Worm (Caenorhabditis elegans) whole organism, late embryonic: ENCODE measurements around the gene his-8.

Source experiments
- C08G9.2 ChIP-seq: sonication (generic microtip); optimal IDR thresholded peaks from 2 replicates; lab custom pipeline; 2016; ENCODE audit warnings: mild to moderate bottlenecking, missing genetic modification characterization, moderate library complexity, missing compliant biosample characterization
- K09A11.1 ChIP-seq: sonication (generic microtip); optimal IDR thresholded peaks from 2 replicates; lab custom pipeline; 2017; ENCODE audit warnings: antibody characterized with exemption, mild to moderate bottlenecking, missing genetic modification characterization, missing compliant biosample characterization; ENCODE audit not compliant: insufficient read depth
- T23F11.4 ChIP-seq: fragments of 200-800 bp; sonication (Bioruptor generic); optimal IDR thresholded peaks from 2 replicates; lab custom pipeline; 2018; ENCODE audit warnings: mild to moderate bottlenecking, missing genetic modification characterization, missing compliant biosample characterization
- ceh-34 ChIP-seq: sonication (generic microtip); optimal IDR thresholded peaks from 2 replicates; lab custom pipeline; 2016; ENCODE audit warnings: mild to moderate bottlenecking, missing genetic modification characterization, missing compliant biosample characterization
- ceh-45 ChIP-seq: fragments of 200-800 bp; sonication (Bioruptor generic); IDR thresholded peaks from 2 replicates; pipeline ENCODE4 v1.3.6; 2022; ENCODE audit warnings: missing genetic modification reagents, missing genetic modification characterization, missing compliant biosample characterization
- ceh-48 ChIP-seq: sonication (generic microtip); optimal IDR thresholded peaks from 2 replicates; lab custom pipeline; 2016; ENCODE audit warnings: missing genetic modification characterization, inconsistent platforms, missing compliant biosample characterization
- che-1 ChIP-seq: sonication (generic microtip); optimal IDR thresholded peaks from 2 replicates; lab custom pipeline; 2016; ENCODE audit warnings: mild to moderate bottlenecking, missing genetic modification characterization, missing compliant biosample characterization
- dve-1 ChIP-seq: sonication (generic microtip); optimal IDR thresholded peaks from 2 replicates; lab custom pipeline; 2017; ENCODE audit warnings: antibody characterized with exemption, mild to moderate bottlenecking, missing genetic modification characterization, missing compliant biosample characterization
- fax-1 ChIP-seq: sonication (generic microtip); optimal IDR thresholded peaks from 2 replicates; lab custom pipeline; 2016; ENCODE audit warnings: missing genotype, missing genetic modification characterization, missing compliant biosample characterization
- fkh-10 ChIP-seq: fragments of 150-350 bp; optimal IDR thresholded peaks from 2 replicates; lab custom pipeline; 2014; ENCODE audit warnings: missing biosample characterization, missing genetic modification reagents, missing genetic modification characterization
- gmeb-2 ChIP-seq: sonication (generic microtip); optimal IDR thresholded peaks from 2 replicates; lab custom pipeline; 2016; ENCODE audit warnings: missing genetic modification characterization, inconsistent platforms, missing compliant biosample characterization
- hlh-30 ChIP-seq: sonication (generic microtip); optimal IDR thresholded peaks from 2 replicates; lab custom pipeline; 2017; ENCODE audit warnings: antibody characterized with exemption, missing genetic modification characterization, missing compliant biosample characterization; ENCODE audit not compliant: insufficient read depth
- hlh-6 ChIP-seq: sonication (generic microtip); optimal IDR thresholded peaks from 2 replicates; lab custom pipeline; 2016; ENCODE audit warnings: missing genotype, missing genetic modification characterization, missing compliant biosample characterization
- hlh-8 ChIP-seq: sonication (generic microtip); optimal IDR thresholded peaks from 2 replicates; lab custom pipeline; 2016; ENCODE audit warnings: missing genotype, missing genetic modification characterization, missing compliant biosample characterization
- madf-2 ChIP-seq: sonication (generic microtip); optimal IDR thresholded peaks from 2 replicates; lab custom pipeline; 2017; ENCODE audit warnings: missing genetic modification characterization, missing compliant biosample characterization
- mec-3 ChIP-seq: sonication (generic microtip); optimal IDR thresholded peaks from 2 replicates; lab custom pipeline; 2016; ENCODE audit warnings: borderline replicate concordance, missing genetic modification characterization, missing compliant biosample characterization
- npax-4 ChIP-seq: sonication (generic microtip); optimal IDR thresholded peaks from 2 replicates; lab custom pipeline; 2016; ENCODE audit warnings: missing genetic modification characterization, missing compliant biosample characterization
- pag-3 ChIP-seq: sonication (generic microtip); optimal IDR thresholded peaks from 2 replicates; lab custom pipeline; 2016; ENCODE audit warnings: missing compliant biosample characterization, missing genetic modification characterization, borderline replicate concordance
- pha-2 ChIP-seq: sonication (generic microtip); optimal IDR thresholded peaks from 2 replicates; lab custom pipeline; 2017; ENCODE audit warnings: mild to moderate bottlenecking, missing genetic modification characterization, missing compliant biosample characterization
- pqm-1 ChIP-seq: sonication (generic microtip); optimal IDR thresholded peaks from 2 replicates; lab custom pipeline; 2016; ENCODE audit warnings: missing genetic modification characterization, missing compliant biosample characterization
- pros-1 ChIP-seq: fragments of 150-350 bp; optimal IDR thresholded peaks from 2 replicates; lab custom pipeline; 2014; ENCODE audit warnings: missing biosample characterization, missing genetic modification reagents, missing genetic modification characterization
- ref-2 ChIP-seq: sonication (generic microtip); optimal IDR thresholded peaks from 2 replicates; lab custom pipeline; 2016; ENCODE audit warnings: missing genetic modification characterization, missing compliant biosample characterization
- sdc-2 ChIP-seq: sonication (generic microtip); optimal IDR thresholded peaks from 2 replicates; lab custom pipeline; 2016; ENCODE audit warnings: missing genotype, missing genetic modification characterization, missing compliant biosample characterization
- sox-2 ChIP-seq: fragments of 200-800 bp; sonication (Bioruptor generic); IDR thresholded peaks from 2 replicates; pipeline ENCODE4 v1.3.6; 2022; ENCODE audit warnings: missing genetic modification reagents, missing genetic modification characterization, missing compliant biosample characterization
- syd-9 ChIP-seq: sonication (generic microtip); optimal IDR thresholded peaks from 2 replicates; lab custom pipeline; 2016; ENCODE audit warnings: mild to moderate bottlenecking, missing genetic modification characterization, moderate library complexity, missing compliant biosample characterization
- tbx-7 ChIP-seq: sonication (generic microtip); optimal IDR thresholded peaks from 2 replicates; lab custom pipeline; 2016; ENCODE audit warnings: missing genotype, missing genetic modification characterization, missing compliant biosample characterization
- ttx-3 ChIP-seq: sonication (generic microtip); optimal IDR thresholded peaks from 2 replicates; lab custom pipeline; 2016; ENCODE audit warnings: missing genetic modification reagents, missing genetic modification characterization, missing compliant biosample characterization
- unc-3 ChIP-seq, 2 experiments: fragments of 200-800 bp in 1 of 2; sonication (Bioruptor generic) in 1 of 2; sonication (generic microtip) in 1 of 2; conservative IDR thresholded peaks in 1 of 2; optimal IDR thresholded peaks in 1 of 2; 2 replicates each; pipeline versions ENCODE4 v1.3.6 to Lab custom; 2016 to 2022; ENCODE audit warnings: missing compliant biosample characterization in 2 of 2, missing genetic modification characterization in 2 of 2, missing genetic modification reagents in 1 of 2
- unc-42 ChIP-seq: sonication (generic microtip); optimal IDR thresholded peaks from 2 replicates; lab custom pipeline; 2016; ENCODE audit warnings: missing genotype, missing genetic modification characterization, missing compliant biosample characterization
- unc-86 ChIP-seq: sonication (generic microtip); optimal IDR thresholded peaks from 2 replicates; lab custom pipeline; 2016; ENCODE audit warnings: missing genetic modification characterization, missing compliant biosample characterization
- ztf-16 ChIP-seq: sonication (generic microtip); optimal IDR thresholded peaks from 2 replicates; lab custom pipeline; 2017; ENCODE audit warnings: missing genetic modification characterization, missing compliant biosample characterization

his-8 gene

ce11 chrV:8520846-8521553, 11.9 kb downstream of the his-8 start, which contains the start of the genes F45F2.11 and otpl-7:
Gene F45F2.11 (minus strand): TSS chrV:8520896.
Gene otpl-7 (plus strand): TSS chrV:8521503.
- TF ChIP-seq ztf-16 (no peak), pha-2 (tag; lab: Kevin White, UChicago) (no peak), hlh-30 (tag; lab: Kevin White, UChicago) (no peak), unc-42 (tag; lab: Kevin White, UChicago) (no peak), fkh-10 (GFP tag; lab: Kevin White, UChicago) (no peak), dve-1 (tag; lab: Kevin White, UChicago) (no peak), unc-3 (GFP tag; conservative IDR thresholded peaks at IDR 0.05; lab: Robert Waterston, UW) (no peak), unc-3 (tag; optimal IDR thresholded peaks at IDR 0.05; lab: Kevin White, UChicago) (no peak), hlh-8 (tag; lab: Kevin White, UChicago) (no peak), mec-3 (no peak), syd-9 (tag; lab: Kevin White, UChicago) (no peak), K09A11.1 (no peak), ref-2 (tag; lab: Kevin White, UChicago) (no peak), sdc-2 (tag; lab: Kevin White, UChicago) (no peak), C08G9.2 (tag; lab: Kevin White, UChicago) (no peak), hlh-6 (no peak), T23F11.4 (GFP tag; lab: Kevin White, UChicago) (no peak), ceh-34 (tag; lab: Kevin White, UChicago) (no peak)

ce11 chrV:8518822-8519392, 14.0 kb downstream of the his-8 start, which contains the start of gene F45F2.10:
Gene F45F2.10 (minus strand): TSS chrV:8518872.
- TF ChIP-seq fax-1 (tag; lab: Kevin White, UChicago) (no peak), pqm-1 (tag; lab: Kevin White, UChicago) (no peak), npax-4 (no peak), gmeb-2 (tag; lab: Kevin White, UChicago) (no peak), sox-2 (GFP tag; lab: Robert Waterston, UW) (peak; percentile 12; the same call in 1 of the 2 replicates)

- TF ChIP-seq mec-3 (no peak), dve-1 (tag; lab: Kevin White, UChicago) (no peak), unc-86 (no peak), T23F11.4 (GFP tag; lab: Kevin White, UChicago) (no peak), C08G9.2 (tag; lab: Kevin White, UChicago) (no peak), che-1 (tag; lab: Kevin White, UChicago) (no peak), ceh-34 (tag; lab: Kevin White, UChicago) (no peak), syd-9 (tag; lab: Kevin White, UChicago) (no peak), pha-2 (tag; lab: Kevin White, UChicago) (no peak), gmeb-2 (tag; lab: Kevin White, UChicago) (no peak), tbx-7 (tag; lab: Kevin White, UChicago) (no peak), ceh-45 (no peak), ttx-3 (tag; lab: Kevin White, UChicago) (no peak), madf-2 (no peak), pros-1 (tag; lab: Kevin White, UChicago) (no peak), pqm-1 (tag; lab: Kevin White, UChicago) (no peak), pag-3 (tag; lab: Kevin White, UChicago) (no peak)
Observed at ce11 chrV:8518283-8518682, 14.6 kb downstream of the his-8 start.

- TF ChIP-seq ceh-48 (tag; lab: Kevin White, UChicago), result no peak
Observed at ce11 chrV:8517711-8518110, 15.2 kb downstream of the his-8 start.
